Fruit fly (Drosophila melanogaster) whole organism, embryonic: ENCODE results near the gene CG13894.

Experiments
- Atf6 ChIP-seq: fragments of 200-800 bp; sonication (Bioruptor generic); IDR thresholded peaks from 2 replicates; pipeline ENCODE4 v1.3.6; 2022; ENCODE audit warnings: missing biosample characterization, missing genetic modification characterization
- Blimp-1 ChIP-seq: fragments of 200-800 bp; sonication (Bioruptor generic); optimal IDR thresholded peaks from 3 replicates; lab custom pipeline; 2018; ENCODE audit warnings: missing biosample characterization, missing genetic modification characterization, mild to moderate bottlenecking, moderate library complexity, missing genetic modification reagents
- CG10565 ChIP-seq: fragments of 200-800 bp; sonication (Bioruptor generic); optimal IDR thresholded peaks from 3 replicates; lab custom pipeline; 2016; ENCODE audit warnings: missing biosample characterization, mild to moderate bottlenecking, missing genetic modification characterization
- CG10959 ChIP-seq: fragments of 200-800 bp; sonication (Bioruptor generic); IDR thresholded peaks from 2 replicates; pipeline ENCODE4 v1.3.6; 2022; ENCODE audit warnings: missing biosample characterization, missing genetic modification characterization
- CG11398 ChIP-seq: fragments of 200-800 bp; sonication (Bioruptor generic); optimal IDR thresholded peaks from 2 replicates; lab custom pipeline; 2016; ENCODE audit warnings: missing biosample characterization, missing genetic modification characterization
- CG12391 ChIP-seq: fragments of 200-800 bp; sonication (Bioruptor generic); optimal IDR thresholded peaks from 3 replicates; lab custom pipeline; 2018; ENCODE audit warnings: missing biosample characterization, mild to moderate bottlenecking, missing genetic modification characterization, moderate library complexity
- CG12744 ChIP-seq: fragments of 200-800 bp; sonication (Bioruptor generic); optimal IDR thresholded peaks from 2 replicates; lab custom pipeline; 2016; ENCODE audit warnings: missing biosample characterization, missing genetic modification characterization
- CG13894 ChIP-seq: fragments of 200-800 bp; sonication (Bioruptor generic); optimal IDR thresholded peaks from 3 replicates; lab custom pipeline; 2018; ENCODE audit warnings: missing biosample characterization, mild to moderate bottlenecking, missing genetic modification characterization, moderate library complexity
- CG15011 ChIP-seq: fragments of 200-800 bp; sonication (Bioruptor generic); optimal IDR thresholded peaks from 3 replicates; lab custom pipeline; 2018; ENCODE audit warnings: missing biosample characterization, mild to moderate bottlenecking, missing genetic modification characterization
- CG1603 ChIP-seq: fragments of 200-800 bp; sonication (Bioruptor generic); optimal IDR thresholded peaks from 2 replicates; lab custom pipeline; 2019; ENCODE audit warnings: missing biosample characterization, mild to moderate bottlenecking, missing genetic modification characterization, moderate library complexity
- CG17361 ChIP-seq: fragments of 200-800 bp; sonication (Bioruptor generic); IDR thresholded peaks from 3 replicates; pipeline ENCODE4 v1.3.6; 2022; ENCODE audit warnings: missing biosample characterization, missing genetic modification characterization
- CG17829 ChIP-seq: fragments of 200-800 bp; optimal IDR thresholded peaks from 2 replicates; lab custom pipeline; 2019; ENCODE audit warnings: missing biosample characterization, mild to moderate bottlenecking, missing genetic modification characterization, moderate library complexity
- CG2678 ChIP-seq: fragments of 200-800 bp; sonication (Bioruptor generic); optimal IDR thresholded peaks from 3 replicates; lab custom pipeline; 2019; ENCODE audit warnings: missing biosample characterization, mild to moderate bottlenecking, missing genetic modification characterization, moderate library complexity
- CG2712 ChIP-seq: fragments of 200-800 bp; optimal IDR thresholded peaks from 3 replicates; lab custom pipeline; 2019; ENCODE audit warnings: missing biosample characterization, mild to moderate bottlenecking, missing genetic modification characterization, moderate library complexity
- CG30020 ChIP-seq: fragments of 200-800 bp; optimal IDR thresholded peaks from 2 replicates; lab custom pipeline; 2019; ENCODE audit warnings: missing biosample characterization, mild to moderate bottlenecking, missing genetic modification characterization, moderate library complexity
- CG31388 ChIP-seq: fragments of 200-800 bp; sonication (Bioruptor generic); optimal IDR thresholded peaks from 2 replicates; lab custom pipeline; 2016; ENCODE audit warnings: missing biosample characterization, missing genetic modification characterization
- CG34422 ChIP-seq: fragments of 200-800 bp; sonication (Bioruptor generic); IDR thresholded peaks from 3 replicates; pipeline ENCODE4 v1.3.6; 2022; ENCODE audit warnings: missing biosample characterization, missing genetic modification characterization
- CG3838 ChIP-seq: fragments of 200-800 bp; sonication (Bioruptor generic); optimal IDR thresholded peaks from 3 replicates; lab custom pipeline; 2016; ENCODE audit warnings: missing biosample characterization, missing genetic modification characterization
- CG4328 ChIP-seq: fragments of 200-800 bp; sonication (Bioruptor generic); optimal IDR thresholded peaks from 3 replicates; lab custom pipeline; 2017; ENCODE audit warnings: missing biosample characterization, missing genetic modification reagents, missing genetic modification characterization
- CG4404 ChIP-seq: fragments of 200-800 bp; sonication (Bioruptor generic); IDR thresholded peaks from 2 replicates; pipeline ENCODE4 v1.3.6; 2022; ENCODE audit warnings: missing biosample characterization, missing genetic modification characterization
- CG6683 ChIP-seq: fragments of 200-800 bp; sonication (Bioruptor generic); optimal IDR thresholded peaks from 2 replicates; lab custom pipeline; 2017; ENCODE audit warnings: missing biosample characterization, mild to moderate bottlenecking, missing genetic modification characterization, missing genetic modification reagents
- CG7963 ChIP-seq: fragments of 200-800 bp; sonication (Bioruptor generic); IDR thresholded peaks from 3 replicates; pipeline ENCODE4 v1.3.6; 2022; ENCODE audit warnings: missing biosample characterization, missing genetic modification characterization; ENCODE audit not compliant: partially characterized antibody
- CG8924 ChIP-seq: fragments of 200-800 bp; optimal IDR thresholded peaks from 3 replicates; lab custom pipeline; 2019; ENCODE audit warnings: missing biosample characterization, mild to moderate bottlenecking, missing genetic modification characterization, moderate library complexity
- CG9437 ChIP-seq: fragments of 200-800 bp; sonication (Bioruptor generic); optimal IDR thresholded peaks from 2 replicates; lab custom pipeline; 2018; ENCODE audit warnings: missing biosample characterization, mild to moderate bottlenecking, missing genetic modification characterization
- CrebB ChIP-seq: fragments of 200-800 bp; sonication (Bioruptor generic); optimal IDR thresholded peaks from 3 replicates; lab custom pipeline; 2018; ENCODE audit warnings: missing biosample characterization, mild to moderate bottlenecking, missing genetic modification characterization
- Dfd ChIP-seq, 2 experiments: fragments of >200 bp; optimal IDR thresholded peaks; 2 replicates each; lab custom pipeline; 2017; ENCODE audit warnings: missing biosample characterization in 2 of 2, missing genetic modification characterization in 2 of 2
- Fer3 ChIP-seq: fragments of 200-800 bp; sonication (Bioruptor generic); optimal IDR thresholded peaks from 2 replicates; lab custom pipeline; 2018; ENCODE audit warnings: missing biosample characterization, mild to moderate bottlenecking, missing genetic modification characterization, moderate library complexity
- HLH54F ChIP-seq: fragments of 200-800 bp; sonication (Bioruptor generic); optimal IDR thresholded peaks from 3 replicates; lab custom pipeline; 2016; ENCODE audit warnings: missing biosample characterization, missing genetic modification characterization
- Lpt ChIP-seq: fragments of >200 bp; optimal IDR thresholded peaks from 2 replicates; lab custom pipeline; 2018; ENCODE audit warnings: missing biosample characterization, missing genetic modification characterization
- Mrtf ChIP-seq: fragments of 200-800 bp; sonication (Bioruptor generic); IDR thresholded peaks from 3 replicates; pipeline ENCODE4 v1.3.6; 2022; ENCODE audit warnings: missing biosample characterization, missing genetic modification characterization
- NK7.1 ChIP-seq: fragments of 200-800 bp; sonication (Bioruptor generic); optimal IDR thresholded peaks from 3 replicates; lab custom pipeline; 2016; ENCODE audit warnings: missing biosample characterization, missing genetic modification characterization
- Nf-YA ChIP-seq: fragments of 200-800 bp; sonication (Bioruptor generic); IDR thresholded peaks from 2 replicates; pipeline ENCODE4 v1.3.6; 2022; ENCODE audit warnings: missing biosample characterization, missing genetic modification characterization
- YL-1 ChIP-seq: fragments of 200-800 bp; sonication (Bioruptor generic); optimal IDR thresholded peaks from 3 replicates; lab custom pipeline; 2017; ENCODE audit warnings: missing biosample characterization, mild to moderate bottlenecking, missing genetic modification characterization
- ab ChIP-seq: fragments of 200-800 bp; sonication (Bioruptor generic); optimal IDR thresholded peaks from 2 replicates; lab custom pipeline; 2016; ENCODE audit warnings: missing biosample characterization, missing genetic modification characterization
- abd-A ChIP-seq: fragments of 200-800 bp; sonication (Bioruptor generic); optimal IDR thresholded peaks from 3 replicates; lab custom pipeline; 2019; ENCODE audit warnings: missing biosample characterization, mild to moderate bottlenecking, missing genetic modification characterization, moderate library complexity
- caup ChIP-seq: fragments of 200-800 bp; sonication (Bioruptor generic); optimal IDR thresholded peaks from 3 replicates; lab custom pipeline; 2017; ENCODE audit warnings: missing biosample characterization, mild to moderate bottlenecking, missing genetic modification characterization, moderate library complexity; ENCODE audit not compliant: severe bottlenecking
- esg ChIP-seq: fragments of 200-800 bp; sonication (Bioruptor generic); conservative IDR thresholded peaks from 2 replicates; pipeline ENCODE4 v1.3.6; 2022; ENCODE audit warnings: missing biosample characterization, missing genetic modification characterization
- fru ChIP-seq: fragments of >200 bp; optimal IDR thresholded peaks from 2 replicates; lab custom pipeline; 2017
- lab ChIP-seq: fragments of 200-800 bp; sonication (Bioruptor generic); optimal IDR thresholded peaks from 3 replicates; lab custom pipeline; 2017; ENCODE audit warnings: missing biosample characterization, missing genetic modification characterization, mild to moderate bottlenecking, moderate library complexity, missing genetic modification reagents
- nerfin-1 ChIP-seq: fragments of 200-800 bp; sonication (Bioruptor generic); optimal IDR thresholded peaks from 3 replicates; lab custom pipeline; 2019; ENCODE audit warnings: missing biosample characterization, mild to moderate bottlenecking, missing genetic modification characterization, moderate library complexity
- nerfin-2 ChIP-seq: fragments of 200-800 bp; sonication (Bioruptor generic); IDR thresholded peaks from 2 replicates; pipeline ENCODE4 v1.3.6; 2022; ENCODE audit warnings: missing biosample characterization, missing genetic modification characterization; ENCODE audit not compliant: partially characterized antibody
- oc ChIP-seq: fragments of 200-800 bp; sonication (Bioruptor generic); optimal IDR thresholded peaks from 2 replicates; lab custom pipeline; 2018; ENCODE audit warnings: missing biosample characterization, mild to moderate bottlenecking, missing genetic modification characterization, moderate library complexity
- seq ChIP-seq: fragments of 200-800 bp; sonication (Bioruptor generic); IDR thresholded peaks from 2 replicates; pipeline ENCODE4 v1.3.6; 2022; ENCODE audit warnings: missing biosample characterization, missing genetic modification characterization
- ssp ChIP-seq: fragments of 200-800 bp; sonication (Bioruptor generic); IDR thresholded peaks from 2 replicates; pipeline ENCODE4 v1.3.6; 2022; ENCODE audit warnings: missing biosample characterization, missing genetic modification characterization
- stc ChIP-seq: fragments of 200-800 bp; sonication (Bioruptor generic); IDR thresholded peaks from 2 replicates; pipeline ENCODE4 v1.3.6; 2022; ENCODE audit warnings: missing biosample characterization, missing genetic modification characterization
- unpg ChIP-seq: fragments of 200-800 bp; sonication (Bioruptor generic); optimal IDR thresholded peaks from 3 replicates; lab custom pipeline; 2018; ENCODE audit warnings: missing biosample characterization, mild to moderate bottlenecking, missing genetic modification characterization, moderate library complexity
- vnd ChIP-seq: fragments of 200-800 bp; sonication (Bioruptor generic); IDR thresholded peaks from 3 replicates; pipeline ENCODE4 v1.3.6; 2022; ENCODE audit warnings: missing biosample characterization, missing genetic modification characterization; ENCODE audit not compliant: partially characterized antibody
- vvl ChIP-seq: fragments of 200-800 bp; sonication (Bioruptor generic); IDR thresholded peaks from 2 replicates; pipeline ENCODE4 v1.3.6; 2022; ENCODE audit warnings: missing biosample characterization, missing genetic modification characterization

Gene CG13894

dm6 chr3L:704661-705543, 6.0 kb upstream of the CG13894 start (continued):
- no peak for TF ChIP-seq oc (tag; lab: Kevin White, UChicago)
- no peak for TF ChIP-seq CrebB (tag; lab: Kevin White, UChicago)
- TF ChIP-seq CG12744 (GFP tag; lab: Kevin White, UChicago): no peak
- TF ChIP-seq caup (GFP tag; lab: Kevin White, UChicago): peak; percentile 24
- TF ChIP-seq unpg: peak; percentile 36
- TF ChIP-seq CG10565: no peak
- peak; percentile 35 for TF ChIP-seq Blimp-1 (GFP tag; lab: Kevin White, UChicago)
- TF ChIP-seq nerfin-2 (GFP tag; lab: Robert Waterston, UW): no peak
- 0 out of 2 replicates have a peak, but pooled peaks have one; percentile 42 for TF ChIP-seq stc (GFP tag; lab: Robert Waterston, UW)
- no peak for TF ChIP-seq CG4404 (GFP tag; lab: Robert Waterston, UW)
- no peak for TF ChIP-seq Lpt (GFP tag; lab: Kevin White, UChicago)
- TF ChIP-seq NK7.1: no peak
- no peak for TF ChIP-seq fru (lab: Kevin White, UChicago)
- no peak for TF ChIP-seq CG30020
- no peak for TF ChIP-seq CG15011
- TF ChIP-seq seq (GFP tag; lab: Robert Waterston, UW): no peak
- no peak for TF ChIP-seq CG6683 (GFP tag; lab: Kevin White, UChicago)
- TF ChIP-seq CG1603 (tag; lab: Kevin White, UChicago): peak; percentile 38
- no peak for TF ChIP-seq ssp
- no peak for TF ChIP-seq Mrtf (GFP tag; lab: Robert Waterston, UW)
- TF ChIP-seq CG17361 (GFP tag; lab: Robert Waterston, UW): peak; percentile 44; the same call in 1 of the 3 replicates
- TF ChIP-seq vnd: no peak
- no peak for TF ChIP-seq CG10959 (GFP tag; lab: Robert Waterston, UW)
- 0 out of 3 replicates have a peak, but pooled peaks have one; percentile 33 for TF ChIP-seq CG34422 (GFP tag; lab: Robert Waterston, UW)
- no peak for TF ChIP-seq CG4328
- no peak for TF ChIP-seq CG7963 (GFP tag; lab: Robert Waterston, UW)
- no peak for TF ChIP-seq ab (GFP tag; lab: Kevin White, UChicago)
- 0 out of 2 replicates have a peak, but pooled peaks have one; percentile 43 for TF ChIP-seq esg (GFP tag; lab: Robert Waterston, UW)
- peak; percentile 99 for TF ChIP-seq CG13894 (tag; lab: Kevin White, UChicago)
- TF ChIP-seq vvl (GFP tag; lab: Robert Waterston, UW): peak; percentile 64; the same call in 1 of the 2 replicates
- peak; percentile 12 for TF ChIP-seq Fer3
- TF ChIP-seq lab (GFP tag; lab: Kevin White, UChicago): peak; percentile 28
- TF ChIP-seq Nf-YA (GFP tag; lab: Robert Waterston, UW): 0 out of 2 replicates have a peak, but pooled peaks have one; percentile 25
- no peak for TF ChIP-seq nerfin-1 (tag; lab: Kevin White, UChicago)
- TF ChIP-seq HLH54F (GFP tag; lab: Kevin White, UChicago): no peak
- TF ChIP-seq YL-1 (GFP tag; lab: Kevin White, UChicago): no peak
- TF ChIP-seq CG31388 (GFP tag; lab: Kevin White, UChicago): no peak
- TF ChIP-seq CG2678: peak; percentile 13
- no peak for TF ChIP-seq CG9437 (GFP tag; lab: Kevin White, UChicago)
- no peak for TF ChIP-seq Dfd (GFP tag; optimal IDR thresholded peaks at IDR 0.05; lab: Kevin White, UChicago)
- TF ChIP-seq CG2712 (tag; lab: Kevin White, UChicago): peak; percentile 10
- TF ChIP-seq CG17829 (tag; lab: Kevin White, UChicago): peak; percentile 20
- TF ChIP-seq Atf6: peak; percentile 32; the same call in 1 of the 2 replicates
- TF ChIP-seq CG12391 (tag; lab: Kevin White, UChicago): peak; percentile 37
- peak; percentile 15 for TF ChIP-seq CG8924 (tag; lab: Kevin White, UChicago)
- no peak for TF ChIP-seq CG11398 (GFP tag; lab: Kevin White, UChicago)
- TF ChIP-seq CG3838 (GFP tag; lab: Kevin White, UChicago): no peak
- no peak for TF ChIP-seq abd-A
